Fruit fly (Drosophila melanogaster) whole organism, pupa: ENCODE measurements around the gene faf.

Experiments used
- CG10348 ChIP-seq: fragments of 200-800 bp; sonication (Bioruptor generic); IDR thresholded peaks from 2 replicates; pipeline ENCODE4 v1.3.6; 2022; ENCODE audit warnings: missing biosample characterization, missing genetic modification characterization
- CG12605 ChIP-seq: fragments of 200-800 bp; sonication (Bioruptor generic); IDR thresholded peaks from 2 replicates; pipeline ENCODE4 v1.3.6; 2022; ENCODE audit warnings: missing biosample characterization, missing genetic modification characterization
- CG13204 ChIP-seq: fragments of 200-800 bp; sonication (Bioruptor generic); optimal IDR thresholded peaks from 2 replicates; lab custom pipeline; 2018; ENCODE audit warnings: missing biosample characterization, mild to moderate bottlenecking, missing genetic modification characterization, moderate library complexity
- CG14655 ChIP-seq: fragments of 200-800 bp; sonication (Bioruptor generic); optimal IDR thresholded peaks from 3 replicates; lab custom pipeline; 2017; ENCODE audit warnings: mild to moderate bottlenecking, missing biosample characterization, missing genetic modification reagents, missing genetic modification characterization
- CG15710 ChIP-seq: fragments of 200-800 bp; sonication (Bioruptor generic); optimal IDR thresholded peaks from 2 replicates; lab custom pipeline; 2018; ENCODE audit warnings: missing biosample characterization, mild to moderate bottlenecking, missing genetic modification characterization, moderate library complexity
- CG17806 ChIP-seq: fragments of 200-800 bp; sonication (Bioruptor generic); optimal IDR thresholded peaks from 2 replicates; lab custom pipeline; 2018; ENCODE audit warnings: missing biosample characterization, mild to moderate bottlenecking, missing genetic modification characterization, moderate library complexity
- CG32121 ChIP-seq: fragments of 200-800 bp; sonication (Bioruptor generic); IDR thresholded peaks from 2 replicates; pipeline ENCODE4 v1.3.6; 2022; ENCODE audit warnings: missing biosample characterization, missing genetic modification characterization
- CG34367 ChIP-seq: fragments of 200-800 bp; sonication (Bioruptor generic); optimal IDR thresholded peaks from 2 replicates; lab custom pipeline; 2018; ENCODE audit warnings: missing biosample characterization, mild to moderate bottlenecking, missing genetic modification characterization
- CG4496 ChIP-seq: fragments of 200-800 bp; sonication (Bioruptor generic); IDR thresholded peaks from 3 replicates; pipeline ENCODE4 v1.3.6; 2022; ENCODE audit warnings: missing biosample characterization, missing genetic modification characterization
- CG8159 ChIP-seq: fragments of 200-800 bp; sonication (Bioruptor generic); optimal IDR thresholded peaks from 3 replicates; lab custom pipeline; 2018; ENCODE audit warnings: missing biosample characterization, mild to moderate bottlenecking, missing genetic modification characterization, moderate library complexity
- CG8301 ChIP-seq: fragments of 200-800 bp; sonication (Bioruptor generic); optimal IDR thresholded peaks from 2 replicates; lab custom pipeline; 2018; ENCODE audit warnings: missing biosample characterization, mild to moderate bottlenecking, missing genetic modification characterization
- CG9948 ChIP-seq: fragments of 200-800 bp; sonication (Bioruptor generic); optimal IDR thresholded peaks from 2 replicates; lab custom pipeline; 2018; ENCODE audit warnings: missing biosample characterization, mild to moderate bottlenecking, missing genetic modification characterization, moderate library complexity
- D1 ChIP-seq: fragments of 200-800 bp; sonication (Bioruptor generic); optimal IDR thresholded peaks from 2 replicates; lab custom pipeline; 2018; ENCODE audit warnings: missing biosample characterization, mild to moderate bottlenecking, missing genetic modification characterization, moderate library complexity
- EcR ChIP-seq: fragments of 200-800 bp; sonication (Bioruptor generic); optimal IDR thresholded peaks from 3 replicates; lab custom pipeline; 2019; ENCODE audit warnings: missing biosample characterization, missing genetic modification characterization, mild to moderate bottlenecking, moderate library complexity, missing genetic modification reagents
- Ets98B ChIP-seq: fragments of 200-800 bp; sonication (Bioruptor generic); IDR thresholded peaks from 2 replicates; pipeline ENCODE4 v1.3.6; 2022; ENCODE audit warnings: missing biosample characterization, missing genetic modification characterization
- Pif1A ChIP-seq: fragments of 200-800 bp; sonication (Bioruptor generic); optimal IDR thresholded peaks from 3 replicates; lab custom pipeline; 2016; ENCODE audit warnings: missing biosample characterization, missing genetic modification characterization
- Pif1B ChIP-seq: fragments of 200-800 bp; sonication (Bioruptor generic); optimal IDR thresholded peaks from 3 replicates; lab custom pipeline; 2016; ENCODE audit warnings: missing biosample characterization, missing genetic modification characterization
- Snoo ChIP-seq: fragments of 200-800 bp; sonication (Bioruptor generic); optimal IDR thresholded peaks from 3 replicates; lab custom pipeline; 2017; ENCODE audit warnings: missing biosample characterization, mild to moderate bottlenecking, missing genetic modification characterization, inconsistent platforms
- fd96Ca ChIP-seq: fragments of 200-800 bp; sonication (Bioruptor generic); IDR thresholded peaks from 3 replicates; pipeline ENCODE4 v1.3.6; 2022; ENCODE audit warnings: missing biosample characterization, missing genetic modification characterization
- gl ChIP-seq: fragments of 200-800 bp; sonication (Bioruptor generic); optimal IDR thresholded peaks from 2 replicates; lab custom pipeline; 2018; ENCODE audit warnings: missing biosample characterization, mild to moderate bottlenecking, missing genetic modification characterization
- rn ChIP-seq: fragments of 200-800 bp; sonication (Bioruptor generic); IDR thresholded peaks from 2 replicates; pipeline ENCODE4 v1.3.6; 2022; ENCODE audit warnings: missing biosample characterization, missing genetic modification characterization

faf gene

dm6 chr3R:31748093-31748996 lies 28.5 kb upstream of the faf start:
- peak; percentile 37 for TF ChIP-seq CG34367
- peak; percentile 15 for TF ChIP-seq CG17806 (tag; lab: Kevin White, UChicago)
- peak; percentile 79 for TF ChIP-seq gl (tag; lab: Kevin White, UChicago)
- peak; percentile 38 for TF ChIP-seq Pif1A (GFP tag; lab: Kevin White, UChicago)
- TF ChIP-seq CG4496 (GFP tag; lab: Robert Waterston, UW): no peak
- TF ChIP-seq Pif1B (GFP tag; lab: Kevin White, UChicago): peak; percentile 55
- TF ChIP-seq CG8159 (tag; lab: Kevin White, UChicago): no peak
- TF ChIP-seq EcR (GFP tag; lab: Kevin White, UChicago): peak; percentile 69
- TF ChIP-seq CG13204: peak; percentile 93
- TF ChIP-seq Ets98B (GFP tag; lab: Robert Waterston, UW): no peak
- peak; percentile 4 for TF ChIP-seq CG9948
- no peak for TF ChIP-seq CG12605 (GFP tag; lab: Robert Waterston, UW)
- TF ChIP-seq CG8301 (tag; lab: Kevin White, UChicago): peak; percentile 48
- peak; percentile 47 for TF ChIP-seq CG15710 (tag; lab: Kevin White, UChicago)

DNA sequence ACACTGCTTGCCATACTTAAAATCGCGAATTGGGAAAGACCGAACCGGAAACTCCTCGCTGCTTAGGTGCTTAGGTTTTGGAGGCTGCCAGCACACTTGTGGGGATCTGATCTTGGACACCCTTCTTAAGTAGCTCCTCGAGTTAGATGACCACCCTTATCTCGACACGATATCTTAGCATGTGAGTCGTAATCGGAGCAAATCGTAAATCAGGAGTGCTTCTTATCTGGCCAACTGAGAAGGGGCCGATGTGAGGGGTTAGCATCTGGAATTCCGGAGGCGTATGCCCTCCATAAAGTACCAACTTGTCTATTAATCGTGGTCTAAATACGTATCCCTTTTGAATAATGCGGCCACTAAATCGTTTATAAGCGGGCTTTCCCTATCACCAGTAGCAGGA lies 22.2 kb upstream of the faf start, which contains the start of gene salt:
Gene salt, minus strand, starts transcription at position 101 of the 400 bp plus-strand sequence.
- no peak for TF ChIP-seq Pif1B (GFP tag; lab: Kevin White, UChicago)
- no peak for TF ChIP-seq rn
- no peak for TF ChIP-seq CG4496 (GFP tag; lab: Robert Waterston, UW)
- TF ChIP-seq gl (tag; lab: Kevin White, UChicago): no peak
- TF ChIP-seq CG34367: no peak
- TF ChIP-seq fd96Ca (GFP tag; lab: Robert Waterston, UW): no peak
- TF ChIP-seq CG8301 (tag; lab: Kevin White, UChicago): no peak
- TF ChIP-seq, all 21 proteins: peak for 0

DNA sequence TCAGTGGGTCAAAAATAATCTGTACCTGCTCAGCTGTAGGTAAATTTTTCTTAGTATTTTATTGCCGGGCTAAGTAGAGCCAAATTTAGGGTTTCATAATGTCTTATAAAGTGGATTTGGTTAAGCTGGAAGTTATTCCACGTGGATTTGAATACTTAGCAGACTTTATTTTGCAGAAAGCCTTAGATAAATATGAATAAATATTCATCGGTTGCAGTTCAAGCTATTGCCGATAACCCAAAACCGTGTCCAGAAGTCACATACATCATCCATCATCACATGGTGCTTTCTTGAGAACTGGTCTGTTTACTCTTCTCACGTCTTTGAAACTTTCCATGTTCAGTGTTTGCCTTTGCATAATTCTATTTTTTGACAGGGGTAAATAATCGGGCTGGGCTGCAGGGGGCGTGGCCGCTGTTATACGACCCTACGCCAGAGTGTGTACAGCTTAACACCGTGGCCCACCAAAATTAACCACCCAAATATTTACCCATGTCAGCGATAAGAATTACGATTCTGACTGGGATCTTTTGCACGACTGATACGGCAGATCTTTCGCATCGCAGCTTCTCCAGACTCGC lies 18.1 kb upstream of the faf start, which contains the start of gene CG2187:
Gene CG2187, minus strand, starts transcription at position 51 of the 581 bp plus-strand sequence.
- TF ChIP-seq CG14655 (GFP tag; lab: Kevin White, UChicago) (no peak), CG9948 (no peak), rn (no peak), EcR (GFP tag; lab: Kevin White, UChicago) (no peak), D1 (tag; lab: Kevin White, UChicago) (no peak), Pif1A (GFP tag; lab: Kevin White, UChicago) (no peak)

dm6 chr3R:31761529-31762009 lies 15.3 kb upstream of the faf start, which contains the start of gene Smvt:
Smvt (minus strand) TSS chr3R:31761579.
- 0 out of 3 replicates have a peak, but pooled peaks have one; percentile 29 for TF ChIP-seq CG4496 (GFP tag; lab: Robert Waterston, UW)
- TF ChIP-seq CG10348 (GFP tag; lab: Robert Waterston, UW): no peak
- TF ChIP-seq EcR (GFP tag; lab: Kevin White, UChicago): peak; percentile 45
- no peak for TF ChIP-seq CG15710 (tag; lab: Kevin White, UChicago)

- TF ChIP-seq Pif1B (GFP tag; lab: Kevin White, UChicago) (peak; percentile 76), CG10348 (GFP tag; lab: Robert Waterston, UW) (no peak), CG8301 (tag; lab: Kevin White, UChicago) (peak; percentile 70), Pif1A (GFP tag; lab: Kevin White, UChicago) (peak; percentile 71), CG32121 (GFP tag; lab: Robert Waterston, UW) (peak; percentile 49; the same call in 1 of the 2 replicates), gl (tag; lab: Kevin White, UChicago) (no peak), fd96Ca (GFP tag; lab: Robert Waterston, UW) (peak; percentile 78), CG17806 (tag; lab: Kevin White, UChicago) (peak; percentile 75), CG12605 (GFP tag; lab: Robert Waterston, UW) (no peak), CG9948 (peak; percentile 65), CG15710 (tag; lab: Kevin White, UChicago) (peak; percentile 70), CG13204 (peak; percentile 22), EcR (GFP tag; lab: Kevin White, UChicago) (peak; percentile 2), CG34367 (peak; percentile 55), rn (no peak), CG8159 (tag; lab: Kevin White, UChicago) (peak; percentile 84), Ets98B (GFP tag; lab: Robert Waterston, UW) (peak; percentile 58), Snoo (tag; lab: Kevin White, UChicago) (no peak), D1 (tag; lab: Kevin White, UChicago) (no peak), CG4496 (GFP tag; lab: Robert Waterston, UW) (peak; percentile 51; the same call in 2 of the 3 replicates), CG14655 (GFP tag; lab: Kevin White, UChicago) (peak; percentile 76)
Observed at dm6 chr3R:31762672-31763071, 14.1 kb upstream of the faf start.
